Worm (Caenorhabditis elegans): ENCODE results near the gene fut-2.

- no peak for TF ChIP-seq dao-5 (tag; optimal IDR thresholded peaks at IDR 0.05)
- TF ChIP-seq W03F9.2 (tag; optimal IDR thresholded peaks at IDR 0.05), result no peak
- no peak for TF ChIP-seq him-1 (tag; optimal IDR thresholded peaks at IDR 0.05)
Measured at ce11 chrV:6605275-6605674, 29.6 kb upstream of the fut-2 start, which contains the start of gene ZK1055.7.

All from whole organism, L4/young adult.